Worm (Caenorhabditis elegans): ENCODE results near the gene D1054.9.

D1054.9 gene

DNA sequence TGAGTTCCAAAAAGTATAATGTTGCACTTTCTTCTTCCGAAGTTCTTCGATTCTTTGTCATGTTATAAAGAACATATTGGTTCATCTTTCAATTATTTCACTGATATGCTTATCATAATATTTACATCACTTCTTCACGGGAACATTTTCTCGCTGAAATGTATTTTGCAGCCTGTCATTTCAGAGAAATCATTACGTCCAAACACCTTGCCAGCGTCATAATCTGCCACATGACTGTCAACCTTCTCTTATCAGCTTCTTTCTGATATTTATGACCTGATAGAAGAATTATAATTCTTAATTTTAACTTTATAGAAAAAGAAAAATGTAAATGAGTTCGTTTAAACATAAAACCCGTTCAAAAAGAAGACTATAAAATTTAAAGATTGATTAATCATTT is 11.2 kb upstream of the D1054.9 start (continued):
- peak; percentile 99 for TF ChIP-seq dmd-6 (GFP tag; IDR thresholded peaks at IDR 0.05)
- peak; percentile 82 for TF ChIP-seq nhr-28 (tag; optimal IDR thresholded peaks at IDR 0.05)
- no peak for TF ChIP-seq ZK546.5 (tag; optimal IDR thresholded peaks at IDR 0.05)
- no peak for TF ChIP-seq lin-13 (GFP tag; optimal IDR thresholded peaks at IDR 0.05)
- no peak for TF ChIP-seq nhr-111 (GFP tag; optimal IDR thresholded peaks at IDR 0.05)
- peak; percentile 88 for TF ChIP-seq nhr-102 (tag; optimal IDR thresholded peaks at IDR 0.05)
- TF ChIP-seq hlh-11 (tag; optimal IDR thresholded peaks at IDR 0.05) = peak; percentile 95
- TF ChIP-seq pha-4 (GFP tag; IDR thresholded peaks at IDR 0.05) = no peak
- no peak for TF ChIP-seq pha-4 (tag; optimal IDR thresholded peaks at IDR 0.05)
- TF ChIP-seq nhr-6 (tag; optimal IDR thresholded peaks at IDR 0.05) = no peak
- no peak for TF ChIP-seq dpl-1 (GFP tag; optimal IDR thresholded peaks at IDR 0.05)
- TF ChIP-seq pqm-1 (tag; optimal IDR thresholded peaks at IDR 0.05) = peak; percentile 67
- peak in 1 of 2 experiments; percentile 49 for TF ChIP-seq mdl-1 (tag; optimal IDR thresholded peaks at IDR 0.05)
- TF ChIP-seq skn-1 (tag; optimal IDR thresholded peaks at IDR 0.05) = no peak
- no peak for TF ChIP-seq unc-39 (tag; optimal IDR thresholded peaks at IDR 0.05)
- no peak for TF ChIP-seq lim-7 (GFP tag; IDR thresholded peaks at IDR 0.05)
- no peak for TF ChIP-seq F44E2.7 (GFP tag; IDR thresholded peaks at IDR 0.05)
- TF ChIP-seq T26A8.4 (GFP tag; IDR thresholded peaks at IDR 0.05) = no peak
- TF ChIP-seq duxl-1 (tag; optimal IDR thresholded peaks at IDR 0.05; ENCODE audit: poor library complexity) = no peak
- peak; percentile 95 for TF ChIP-seq tra-1 (GFP tag; IDR thresholded peaks at IDR 0.05)
- no peak for TF ChIP-seq madf-9 (GFP tag; conservative IDR thresholded peaks at IDR 0.05)

ce11 chrV:10801154-10801553 is 10.3 kb upstream of the D1054.9 start, which contains the start of gene D1054.18:
Gene D1054.18, minus strand, starts transcription at chrV:10801198.
- no peak for TF ChIP-seq T20F7.1 (GFP tag; optimal IDR thresholded peaks at IDR 0.05)
- TF ChIP-seq ama-1 (optimal IDR thresholded peaks at IDR 0.05) = no peak
- no peak for TF ChIP-seq duxl-1 (tag; optimal IDR thresholded peaks at IDR 0.05; ENCODE audit: poor library complexity)
- no peak for TF ChIP-seq gei-8 (GFP tag; optimal IDR thresholded peaks at IDR 0.05)
- TF ChIP-seq pha-4 (GFP tag; IDR thresholded peaks at IDR 0.05) = peak; percentile 27; the same call in 1 of the 2 replicates
- no peak for TF ChIP-seq pha-4 (tag; optimal IDR thresholded peaks at IDR 0.05)
- peak; percentile 63; the same call in 1 of the 2 replicates for TF ChIP-seq ceh-20 (GFP tag; IDR thresholded peaks at IDR 0.05)
- TF ChIP-seq Y75B8A.6 (GFP tag; IDR thresholded peaks at IDR 0.05) = no peak
- no peak for TF ChIP-seq ceh-62 (tag; optimal IDR thresholded peaks at IDR 0.05)
- no peak for TF ChIP-seq T26A8.4 (GFP tag; IDR thresholded peaks at IDR 0.05)
- TF ChIP-seq spr-1 (tag; optimal IDR thresholded peaks at IDR 0.05) = no peak
- TF ChIP-seq R02D3.7 (tag; optimal IDR thresholded peaks at IDR 0.05) = no peak
- TF ChIP-seq lin-13 (GFP tag; optimal IDR thresholded peaks at IDR 0.05) = no peak
- no peak for TF ChIP-seq skn-1 (tag; optimal IDR thresholded peaks at IDR 0.05)
- TF ChIP-seq aha-1 (tag) = peak; percentile 36
- no peak for TF ChIP-seq dmd-9 (GFP tag; IDR thresholded peaks at IDR 0.05)
- TF ChIP-seq dmd-8 (GFP tag; IDR thresholded peaks at IDR 0.05) = no peak
- peak; percentile 85 for TF ChIP-seq nhr-41 (GFP tag; IDR thresholded peaks at IDR 0.05)
- TF ChIP-seq lsy-2 (tag; optimal IDR thresholded peaks at IDR 0.05) = no peak
- TF ChIP-seq zip-2 (tag; optimal IDR thresholded peaks at IDR 0.05) = no peak
- no peak for TF ChIP-seq lin-38 (GFP tag; IDR thresholded peaks at IDR 0.05)
- TF ChIP-seq hlh-11 (tag; optimal IDR thresholded peaks at IDR 0.05) = peak; percentile 91
- TF ChIP-seq nhr-77 (tag; optimal IDR thresholded peaks at IDR 0.05) = peak; percentile 64
- TF ChIP-seq tra-1 (GFP tag; IDR thresholded peaks at IDR 0.05) = peak; percentile 66; the same call in 1 of the 2 replicates
- TF ChIP-seq F49E8.2 (tag; optimal IDR thresholded peaks at IDR 0.05; ENCODE audit: borderline replicate concordance) = no peak
- TF ChIP-seq lin-15B (tag; optimal IDR thresholded peaks at IDR 0.05) = no peak
- peak; percentile 66; the same call in 1 of the 2 replicates for TF ChIP-seq lin-1 (GFP tag; IDR thresholded peaks at IDR 0.05)
- no peak for TF ChIP-seq nhr-76 (tag; optimal IDR thresholded peaks at IDR 0.05)
- TF ChIP-seq nhr-102 (tag; optimal IDR thresholded peaks at IDR 0.05) = peak; percentile 42
- no peak for TF ChIP-seq set-16 (GFP tag; IDR thresholded peaks at IDR 0.05)
- no peak for TF ChIP-seq ztf-11 (tag; optimal IDR thresholded peaks at IDR 0.05)
- TF ChIP-seq sdz-12 (GFP tag; optimal IDR thresholded peaks at IDR 0.05) = no peak
- TF ChIP-seq vab-7 (GFP tag; IDR thresholded peaks at IDR 0.05) = no peak
- TF ChIP-seq dmd-6 (GFP tag; IDR thresholded peaks at IDR 0.05) = peak; percentile 95
- TF ChIP-seq D1046.2 (GFP tag; IDR thresholded peaks at IDR 0.05) = no peak
- no peak for TF ChIP-seq fos-1 (tag; optimal IDR thresholded peaks at IDR 0.05)
- no peak for TF ChIP-seq F37D6.2 (tag; optimal IDR thresholded peaks at IDR 0.05)
- TF ChIP-seq nhr-28 (tag; optimal IDR thresholded peaks at IDR 0.05) = peak; percentile 84
- no peak for TF ChIP-seq lin-39 (tag; optimal IDR thresholded peaks at IDR 0.05)
- TF ChIP-seq egl-27 (tag; optimal IDR thresholded peaks at IDR 0.05) = no peak
